Worm (Caenorhabditis elegans) whole organism, late embryonic: ENCODE measurements around the gene ZK682.7.

Source experiments
- C08G9.2 ChIP-seq: sonication (generic microtip); optimal IDR thresholded peaks from 2 replicates; lab custom pipeline; 2016; ENCODE audit warnings: mild to moderate bottlenecking, missing genetic modification characterization, moderate library complexity, missing compliant biosample characterization
- C38D4.7 ChIP-seq: fragments of 200-800 bp; sonication (Bioruptor generic); optimal IDR thresholded peaks from 2 replicates; lab custom pipeline; 2018; ENCODE audit warnings: mild to moderate bottlenecking, missing genetic modification characterization, moderate library complexity, missing compliant biosample characterization
- K02D7.2 ChIP-seq: sonication (generic microtip); optimal IDR thresholded peaks from 2 replicates; lab custom pipeline; 2017; ENCODE audit warnings: mild to moderate bottlenecking, missing genetic modification characterization, missing compliant biosample characterization
- K09A11.1 ChIP-seq: sonication (generic microtip); optimal IDR thresholded peaks from 2 replicates; lab custom pipeline; 2017; ENCODE audit warnings: antibody characterized with exemption, mild to moderate bottlenecking, missing genetic modification characterization, missing compliant biosample characterization; ENCODE audit not compliant: insufficient read depth
- T23F11.4 ChIP-seq: fragments of 200-800 bp; sonication (Bioruptor generic); optimal IDR thresholded peaks from 2 replicates; lab custom pipeline; 2018; ENCODE audit warnings: mild to moderate bottlenecking, missing genetic modification characterization, missing compliant biosample characterization
- ceh-14 ChIP-seq: sonication (generic microtip); optimal IDR thresholded peaks from 2 replicates; lab custom pipeline; 2016; ENCODE audit warnings: missing genotype, missing genetic modification characterization, missing compliant biosample characterization
- ceh-18 ChIP-seq: sonication (generic microtip); optimal IDR thresholded peaks from 2 replicates; lab custom pipeline; 2016; ENCODE audit warnings: missing genetic modification characterization, missing compliant biosample characterization
- ceh-19 ChIP-seq: fragments of 200-800 bp; sonication (Bioruptor generic); optimal IDR thresholded peaks from 2 replicates; lab custom pipeline; 2018; ENCODE audit warnings: mild to moderate bottlenecking, missing genetic modification characterization, missing compliant biosample characterization
- ceh-22 ChIP-seq: sonication (generic microtip); optimal IDR thresholded peaks from 2 replicates; lab custom pipeline; 2017; ENCODE audit warnings: missing biosample characterization, missing genetic modification characterization
- ceh-24 ChIP-seq: sonication (generic microtip); optimal IDR thresholded peaks from 2 replicates; lab custom pipeline; 2016; ENCODE audit warnings: mild to moderate bottlenecking, missing genetic modification characterization, missing compliant biosample characterization
- ceh-30 ChIP-seq: fragments of 150-350 bp; optimal IDR thresholded peaks from 2 replicates; lab custom pipeline; 2014; ENCODE audit warnings: missing biosample characterization, missing genetic modification characterization
- ceh-31 ChIP-seq: sonication (generic microtip); optimal IDR thresholded peaks from 2 replicates; lab custom pipeline; 2016; ENCODE audit warnings: missing genetic modification characterization, missing compliant biosample characterization
- ceh-34 ChIP-seq: sonication (generic microtip); optimal IDR thresholded peaks from 2 replicates; lab custom pipeline; 2016; ENCODE audit warnings: mild to moderate bottlenecking, missing genetic modification characterization, missing compliant biosample characterization
- ceh-45 ChIP-seq: fragments of 200-800 bp; sonication (Bioruptor generic); IDR thresholded peaks from 2 replicates; pipeline ENCODE4 v1.3.6; 2022; ENCODE audit warnings: missing genetic modification reagents, missing genetic modification characterization, missing compliant biosample characterization
- ceh-6 ChIP-seq: fragments of 200-800 bp; sonication (Bioruptor generic); optimal IDR thresholded peaks from 2 replicates; lab custom pipeline; 2018; ENCODE audit warnings: mild to moderate bottlenecking, missing genetic modification characterization, missing compliant biosample characterization
- ceh-9 ChIP-seq: sonication (generic microtip); optimal IDR thresholded peaks from 2 replicates; lab custom pipeline; 2016; ENCODE audit warnings: mild to moderate bottlenecking, missing genetic modification characterization, inconsistent platforms, missing compliant biosample characterization
- che-1 ChIP-seq: sonication (generic microtip); optimal IDR thresholded peaks from 2 replicates; lab custom pipeline; 2016; ENCODE audit warnings: mild to moderate bottlenecking, missing genetic modification characterization, missing compliant biosample characterization
- dmd-4 ChIP-seq: sonication (generic microtip); optimal IDR thresholded peaks from 2 replicates; lab custom pipeline; 2016; ENCODE audit warnings: borderline replicate concordance, missing genetic modification characterization, missing compliant biosample characterization
- dve-1 ChIP-seq: sonication (generic microtip); optimal IDR thresholded peaks from 2 replicates; lab custom pipeline; 2017; ENCODE audit warnings: antibody characterized with exemption, mild to moderate bottlenecking, missing genetic modification characterization, missing compliant biosample characterization
- elt-4 ChIP-seq: sonication (generic microtip); optimal IDR thresholded peaks from 2 replicates; lab custom pipeline; 2016; ENCODE audit warnings: missing genetic modification characterization, missing compliant biosample characterization
- ets-4 ChIP-seq: sonication (generic microtip); optimal IDR thresholded peaks from 2 replicates; lab custom pipeline; 2016; ENCODE audit warnings: missing genetic modification characterization, missing compliant biosample characterization
- eyg-1 ChIP-seq: sonication (generic microtip); optimal IDR thresholded peaks from 2 replicates; lab custom pipeline; 2016; ENCODE audit warnings: missing genotype, missing genetic modification characterization, missing compliant biosample characterization
- fax-1 ChIP-seq: sonication (generic microtip); optimal IDR thresholded peaks from 2 replicates; lab custom pipeline; 2016; ENCODE audit warnings: missing genotype, missing genetic modification characterization, missing compliant biosample characterization
- fkh-10 ChIP-seq: fragments of 150-350 bp; optimal IDR thresholded peaks from 2 replicates; lab custom pipeline; 2014; ENCODE audit warnings: missing biosample characterization, missing genetic modification reagents, missing genetic modification characterization
- fkh-6 ChIP-seq: sonication (generic microtip); optimal IDR thresholded peaks from 2 replicates; lab custom pipeline; 2016; ENCODE audit warnings: missing genetic modification characterization, missing compliant biosample characterization
- gmeb-2 ChIP-seq: sonication (generic microtip); optimal IDR thresholded peaks from 2 replicates; lab custom pipeline; 2016; ENCODE audit warnings: missing genetic modification characterization, inconsistent platforms, missing compliant biosample characterization
- hlh-13 ChIP-seq: fragments of 200-800 bp; sonication (Bioruptor generic); optimal IDR thresholded peaks from 2 replicates; lab custom pipeline; 2018; ENCODE audit warnings: mild to moderate bottlenecking, missing genetic modification characterization, missing compliant biosample characterization
- hlh-15 ChIP-seq: sonication (generic microtip); optimal IDR thresholded peaks from 2 replicates; lab custom pipeline; 2016; ENCODE audit warnings: missing genetic modification characterization, missing compliant biosample characterization
- hlh-30 ChIP-seq: sonication (generic microtip); optimal IDR thresholded peaks from 2 replicates; lab custom pipeline; 2017; ENCODE audit warnings: antibody characterized with exemption, missing genetic modification characterization, missing compliant biosample characterization; ENCODE audit not compliant: insufficient read depth
- hlh-6 ChIP-seq: sonication (generic microtip); optimal IDR thresholded peaks from 2 replicates; lab custom pipeline; 2016; ENCODE audit warnings: missing genotype, missing genetic modification characterization, missing compliant biosample characterization
- hlh-8 ChIP-seq: sonication (generic microtip); optimal IDR thresholded peaks from 2 replicates; lab custom pipeline; 2016; ENCODE audit warnings: missing genotype, missing genetic modification characterization, missing compliant biosample characterization
- lim-6 ChIP-seq: sonication (generic microtip); optimal IDR thresholded peaks from 2 replicates; lab custom pipeline; 2016; ENCODE audit warnings: missing genetic modification characterization, missing compliant biosample characterization
- lin-11 ChIP-seq: fragments of 200-800 bp; sonication (Bioruptor generic); optimal IDR thresholded peaks from 2 replicates; lab custom pipeline; 2018; ENCODE audit warnings: mild to moderate bottlenecking, missing genetic modification characterization, missing compliant biosample characterization
- mec-3 ChIP-seq: sonication (generic microtip); optimal IDR thresholded peaks from 2 replicates; lab custom pipeline; 2016; ENCODE audit warnings: borderline replicate concordance, missing genetic modification characterization, missing compliant biosample characterization
- nhr-11 ChIP-seq: fragments of 150-350 bp; optimal IDR thresholded peaks from 2 replicates; lab custom pipeline; 2014; ENCODE audit warnings: missing biosample characterization, missing genetic modification characterization
- nhr-232 ChIP-seq: sonication (generic microtip); optimal IDR thresholded peaks from 2 replicates; lab custom pipeline; 2016; ENCODE audit warnings: missing genetic modification characterization, missing compliant biosample characterization
- odd-2 ChIP-seq: sonication (generic microtip); optimal IDR thresholded peaks from 2 replicates; lab custom pipeline; 2017; ENCODE audit warnings: antibody characterized with exemption, mild to moderate bottlenecking, missing genetic modification characterization, missing compliant biosample characterization
- pax-1 ChIP-seq: fragments of 150-350 bp; optimal IDR thresholded peaks from 2 replicates; lab custom pipeline; 2014; ENCODE audit warnings: missing biosample characterization, missing genetic modification characterization
- pha-2 ChIP-seq: sonication (generic microtip); optimal IDR thresholded peaks from 2 replicates; lab custom pipeline; 2017; ENCODE audit warnings: mild to moderate bottlenecking, missing genetic modification characterization, missing compliant biosample characterization
- pha-4 ChIP-seq: fragments of 150-350 bp; optimal IDR thresholded peaks from 2 replicates; lab custom pipeline; 2018; ENCODE audit warnings: missing biosample characterization, missing genetic modification reagents, missing genetic modification characterization
- rnt-1 ChIP-seq: sonication (generic microtip); optimal IDR thresholded peaks from 2 replicates; lab custom pipeline; 2016; ENCODE audit warnings: missing genetic modification characterization, missing compliant biosample characterization
- sdc-2 ChIP-seq: sonication (generic microtip); optimal IDR thresholded peaks from 2 replicates; lab custom pipeline; 2016; ENCODE audit warnings: missing genotype, missing genetic modification characterization, missing compliant biosample characterization
- sox-2 ChIP-seq: fragments of 200-800 bp; sonication (Bioruptor generic); IDR thresholded peaks from 2 replicates; pipeline ENCODE4 v1.3.6; 2022; ENCODE audit warnings: missing genetic modification reagents, missing genetic modification characterization, missing compliant biosample characterization
- tbx-7 ChIP-seq: sonication (generic microtip); optimal IDR thresholded peaks from 2 replicates; lab custom pipeline; 2016; ENCODE audit warnings: missing genotype, missing genetic modification characterization, missing compliant biosample characterization
- ttx-3 ChIP-seq: sonication (generic microtip); optimal IDR thresholded peaks from 2 replicates; lab custom pipeline; 2016; ENCODE audit warnings: missing genetic modification reagents, missing genetic modification characterization, missing compliant biosample characterization
- unc-3 ChIP-seq, 2 experiments: fragments of 200-800 bp in 1 of 2; sonication (Bioruptor generic) in 1 of 2; sonication (generic microtip) in 1 of 2; conservative IDR thresholded peaks in 1 of 2; optimal IDR thresholded peaks in 1 of 2; 2 replicates each; pipeline versions ENCODE4 v1.3.6 to Lab custom; 2016 to 2022; ENCODE audit warnings: missing compliant biosample characterization in 2 of 2, missing genetic modification characterization in 2 of 2, missing genetic modification reagents in 1 of 2
- unc-42 ChIP-seq: sonication (generic microtip); optimal IDR thresholded peaks from 2 replicates; lab custom pipeline; 2016; ENCODE audit warnings: missing genotype, missing genetic modification characterization, missing compliant biosample characterization
- unc-55 ChIP-seq: sonication (generic microtip); optimal IDR thresholded peaks from 2 replicates; lab custom pipeline; 2017; ENCODE audit warnings: missing biosample characterization, missing genetic modification reagents, missing genetic modification characterization
- unc-86 ChIP-seq: sonication (generic microtip); optimal IDR thresholded peaks from 2 replicates; lab custom pipeline; 2016; ENCODE audit warnings: missing genetic modification characterization, missing compliant biosample characterization
- zip-5 ChIP-seq: sonication (generic microtip); optimal IDR thresholded peaks from 2 replicates; lab custom pipeline; 2016; ENCODE audit warnings: missing genetic modification characterization, missing compliant biosample characterization
- ztf-16 ChIP-seq: sonication (generic microtip); optimal IDR thresholded peaks from 2 replicates; lab custom pipeline; 2017; ENCODE audit warnings: missing genetic modification characterization, missing compliant biosample characterization

ZK682.7 gene

DNA sequence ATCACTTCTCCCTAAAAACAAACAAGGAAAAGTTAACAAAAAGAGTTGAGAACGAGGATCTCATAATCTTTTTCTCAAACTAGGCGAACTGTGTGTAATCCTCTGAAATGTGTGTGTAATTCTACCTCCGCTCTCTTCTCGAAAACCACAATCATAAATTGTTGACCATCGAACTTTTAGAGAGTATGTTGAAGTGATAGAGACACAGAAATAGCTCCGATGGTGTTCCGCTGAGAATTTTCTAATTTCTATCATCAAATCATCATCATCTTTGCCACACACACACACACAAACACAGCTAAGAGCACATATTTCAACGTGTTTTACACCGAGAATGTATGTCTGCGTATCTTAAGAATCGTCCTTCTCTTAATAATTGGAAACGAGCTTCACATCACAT, 3.6 kb upstream of the ZK682.7 start:
- TF ChIP-seq ceh-31 (tag; lab: Kevin White, UChicago) (no peak), sox-2 (no peak), T23F11.4 (GFP tag; lab: Kevin White, UChicago) (no peak), pha-4 (no peak), gmeb-2 (no peak), mec-3 (tag; lab: Kevin White, UChicago) (no peak), ceh-45 (GFP tag; lab: Robert Waterston, UW) (no peak), C08G9.2 (tag; lab: Kevin White, UChicago) (no peak), rnt-1 (peak; percentile 60)

DNA sequence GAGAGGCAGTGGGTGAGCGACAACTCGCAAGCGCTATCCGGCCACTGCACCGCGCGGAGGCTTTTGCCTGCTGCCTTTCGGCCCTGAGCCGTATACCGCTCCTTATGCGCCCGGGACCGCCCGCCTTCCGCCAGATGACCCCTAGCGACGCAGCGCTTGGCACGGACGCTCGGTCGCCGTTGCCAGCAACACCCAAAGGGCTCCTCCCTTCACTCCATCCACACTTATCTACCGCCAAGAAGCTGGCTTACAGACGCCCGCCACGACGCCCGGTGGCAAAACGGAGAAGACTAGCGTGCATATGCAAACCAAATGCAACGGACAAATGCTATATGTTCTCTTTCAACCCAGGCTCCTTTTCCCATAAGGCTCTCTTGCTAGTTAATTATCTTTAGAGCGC, 1.4 kb upstream of the ZK682.7 start:
- TF ChIP-seq ceh-18 (tag; lab: Kevin White, UChicago) (no peak), pax-1 (tag; lab: Kevin White, UChicago) (no peak), elt-4 (no peak), unc-3 (GFP tag; conservative IDR thresholded peaks at IDR 0.05; lab: Robert Waterston, UW) (no peak), unc-3 (tag; optimal IDR thresholded peaks at IDR 0.05; lab: Kevin White, UChicago) (no peak), pha-2 (tag; lab: Kevin White, UChicago) (no peak), hlh-6 (tag; lab: Kevin White, UChicago) (no peak), fkh-10 (GFP tag; lab: Kevin White, UChicago) (no peak), nhr-11 (no peak), ceh-31 (tag; lab: Kevin White, UChicago) (peak; percentile 17), hlh-8 (tag; lab: Kevin White, UChicago) (no peak), sdc-2 (tag; lab: Kevin White, UChicago) (peak; percentile 38), ceh-14 (tag; lab: Kevin White, UChicago) (peak; percentile 34), K02D7.2 (tag; lab: Kevin White, UChicago) (no peak), hlh-13 (GFP tag; lab: Kevin White, UChicago) (no peak), ceh-45 (GFP tag; lab: Robert Waterston, UW) (no peak), C38D4.7 (GFP tag; lab: Kevin White, UChicago) (no peak), C08G9.2 (tag; lab: Kevin White, UChicago) (peak; percentile 25), rnt-1 (no peak), odd-2 (tag; lab: Kevin White, UChicago) (no peak), unc-86 (tag; lab: Kevin White, UChicago) (no peak), dve-1 (tag; lab: Kevin White, UChicago) (no peak), unc-55 (GFP tag; lab: Kevin White, UChicago) (no peak), lin-11 (no peak), tbx-7 (no peak), nhr-232 (tag; lab: Kevin White, UChicago) (peak; percentile 10), ceh-34 (tag; lab: Kevin White, UChicago) (peak; percentile 23), ztf-16 (tag; lab: Kevin White, UChicago) (no peak), ceh-24 (no peak), ceh-30 (tag; lab: Kevin White, UChicago) (no peak), zip-5 (tag; lab: Kevin White, UChicago) (no peak), ceh-6 (no peak), K09A11.1 (no peak), ets-4 (tag; lab: Kevin White, UChicago) (no peak), ceh-22 (tag; lab: Kevin White, UChicago) (no peak), eyg-1 (no peak), sox-2 (no peak), lim-6 (tag; lab: Kevin White, UChicago) (peak; percentile 16), ceh-19 (GFP tag; lab: Kevin White, UChicago) (no peak), ceh-9 (tag; lab: Kevin White, UChicago) (no peak), hlh-30 (tag; lab: Kevin White, UChicago) (no peak), ttx-3 (no peak), unc-42 (tag; lab: Kevin White, UChicago) (peak; percentile 30), hlh-15 (no peak), dmd-4 (tag; lab: Kevin White, UChicago) (no peak), fax-1 (tag; lab: Kevin White, UChicago) (no peak), che-1 (tag; lab: Kevin White, UChicago) (no peak), fkh-6 (tag; lab: Kevin White, UChicago) (peak; percentile 8)
